Worm (Caenorhabditis elegans) whole organism, late embryonic: ENCODE results near the gene F10C2.7.

ENCODE experiments used
- ceh-34 ChIP-seq: sonication (generic microtip); optimal IDR thresholded peaks from 2 replicates; lab custom pipeline; 2016; ENCODE audit warnings: mild to moderate bottlenecking, missing genetic modification characterization, missing compliant biosample characterization
- ets-4 ChIP-seq: sonication (generic microtip); optimal IDR thresholded peaks from 2 replicates; lab custom pipeline; 2016; ENCODE audit warnings: missing genetic modification characterization, missing compliant biosample characterization
- eyg-1 ChIP-seq: sonication (generic microtip); optimal IDR thresholded peaks from 2 replicates; lab custom pipeline; 2016; ENCODE audit warnings: missing genotype, missing genetic modification characterization, missing compliant biosample characterization
- nfya-1 ChIP-seq: sonication (generic microtip); optimal IDR thresholded peaks from 2 replicates; lab custom pipeline; 2017; ENCODE audit warnings: missing genetic modification characterization, mild to moderate bottlenecking, missing compliant biosample characterization, antibody characterized with exemption, moderate library complexity
- zip-5 ChIP-seq: sonication (generic microtip); optimal IDR thresholded peaks from 2 replicates; lab custom pipeline; 2016; ENCODE audit warnings: missing genetic modification characterization, missing compliant biosample characterization

- TF ChIP-seq nfya-1 (tag; lab: Kevin White, UChicago) = no peak
- no peak for TF ChIP-seq ets-4 (tag; lab: Kevin White, UChicago)
- no peak for TF ChIP-seq eyg-1
- TF ChIP-seq ceh-34 (tag; lab: Kevin White, UChicago) = no peak
- TF ChIP-seq zip-5 (tag; lab: Kevin White, UChicago) = no peak
Measured at ce11 chrV:12075983-12076382, 22.3 kb downstream of the F10C2.7 start.
